Worm (Caenorhabditis elegans): ENCODE measurements around the gene hsp-1.

DNA sequence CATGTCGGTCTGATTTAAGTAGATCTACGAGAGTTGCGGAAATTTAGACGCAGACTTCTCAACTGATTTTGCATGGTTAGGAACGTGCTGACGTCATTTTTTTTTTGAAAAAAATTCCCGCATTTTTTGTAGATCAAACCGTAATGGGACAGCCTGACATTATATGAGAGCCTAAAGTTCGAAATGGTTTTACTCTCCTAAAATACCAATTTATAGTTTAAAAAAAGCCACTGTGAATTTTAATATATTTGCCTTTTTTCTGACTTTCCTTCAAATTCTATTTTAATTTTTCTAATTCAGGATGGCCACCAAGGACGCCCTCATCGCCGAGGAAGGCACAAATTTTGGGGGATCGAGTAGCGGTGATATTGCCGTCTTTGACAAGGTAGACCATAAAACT lies 9.7 kb upstream of the hsp-1 start, which contains the start of gene atgp-1:
- no peak for TF ChIP-seq aly-2 (tag; optimal IDR thresholded peaks at IDR 0.05)
- no peak for TF ChIP-seq nhr-12 (tag; optimal IDR thresholded peaks at IDR 0.05)
- no peak for TF ChIP-seq nhr-11 (tag; optimal IDR thresholded peaks at IDR 0.05)
- no peak for TF ChIP-seq ceh-82 (tag; optimal IDR thresholded peaks at IDR 0.05)
- TF ChIP-seq snpc-4 (tag; optimal IDR thresholded peaks at IDR 0.05), result no peak
- no peak for TF ChIP-seq egl-27 (tag; optimal IDR thresholded peaks at IDR 0.05)
- TF ChIP-seq ztf-11 (tag; optimal IDR thresholded peaks at IDR 0.05), result no peak
- TF ChIP-seq mdl-1 (tag; optimal IDR thresholded peaks at IDR 0.05), result no peak
- no peak for TF ChIP-seq nhr-25 (tag; optimal IDR thresholded peaks at IDR 0.05)
